Worm (Caenorhabditis elegans): ENCODE measurements around the gene ncx-1.

Gene ncx-1

DNA sequence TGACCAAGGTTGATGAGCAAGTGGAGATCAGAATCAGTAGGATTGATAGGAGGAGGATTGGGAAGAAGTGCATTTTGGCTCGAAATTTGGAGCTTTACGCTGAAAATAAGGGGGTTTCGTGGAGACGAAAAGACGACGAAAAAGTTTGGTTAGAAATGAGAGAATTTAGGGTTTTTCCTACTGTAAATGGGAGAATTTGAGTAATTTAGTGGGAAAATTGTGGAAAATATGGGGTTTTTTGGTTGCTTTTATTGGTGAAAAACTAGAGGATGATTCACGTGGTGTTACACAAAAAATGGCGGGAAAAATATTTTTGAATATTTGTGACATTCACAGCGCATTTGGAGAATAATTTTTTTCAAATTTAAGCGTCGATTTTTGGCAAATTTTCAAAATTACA, 25.6 kb downstream of the ncx-1 start, which contains the start of gene nlp-69:
nlp-69 (minus strand) TSS at position 101 of the 400 bp plus-strand sequence.
- TF ChIP-seq snpc-4 (tag; optimal IDR thresholded peaks at IDR 0.05) (no peak), drap-1 (GFP tag; optimal IDR thresholded peaks at IDR 0.05) (no peak), lin-32 (GFP tag; optimal IDR thresholded peaks at IDR 0.05) (no peak), zip-8 (tag; optimal IDR thresholded peaks at IDR 0.05) (no peak), ztf-11 (tag; optimal IDR thresholded peaks at IDR 0.05) (no peak), nhr-237 (tag; optimal IDR thresholded peaks at IDR 0.05) (no peak), lsy-2 (tag; optimal IDR thresholded peaks at IDR 0.05) (no peak), mab-5 (tag; optimal IDR thresholded peaks at IDR 0.05) (no peak), unc-39 (tag; optimal IDR thresholded peaks at IDR 0.05) (no peak), flh-1 (GFP tag; optimal IDR thresholded peaks at IDR 0.05) (no peak), lin-13 (tag; optimal IDR thresholded peaks at IDR 0.05) (no peak), sptf-1 (tag; optimal IDR thresholded peaks at IDR 0.05) (no peak), nhr-28 (tag; optimal IDR thresholded peaks at IDR 0.05) (no peak)

DNA sequence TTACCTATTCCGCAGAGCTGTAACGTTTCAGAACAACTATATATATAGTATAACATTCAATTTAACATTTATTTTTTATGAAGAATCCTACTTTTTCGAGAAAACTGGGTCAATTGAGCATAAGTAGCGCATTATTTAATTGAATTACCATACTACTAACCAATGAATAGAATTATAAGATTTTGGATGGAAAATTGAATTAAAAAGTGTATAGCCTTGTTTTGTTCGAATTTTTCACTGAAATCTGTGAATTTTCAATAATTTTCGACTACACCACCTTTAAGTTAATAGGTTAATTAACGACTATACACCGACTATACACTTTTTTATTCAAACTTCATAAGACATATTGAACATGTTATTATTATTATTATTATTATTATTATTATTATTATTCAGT, 26.5 kb downstream of the ncx-1 start:
- TF ChIP-seq ces-1 (GFP tag; optimal IDR thresholded peaks at IDR 0.05) = peak; percentile 69
- no peak for TF ChIP-seq M03D4.4 (tag; optimal IDR thresholded peaks at IDR 0.05)

- TF ChIP-seq sptf-1 (tag; optimal IDR thresholded peaks at IDR 0.05) (peak; percentile 20), ham-2 (GFP tag; optimal IDR thresholded peaks at IDR 0.05) (no peak)
Observed at ce11 chrV:20090698-20091313, 29.7 kb downstream of the ncx-1 start, which contains the start of the genes dcs-1 and sec-23. TSS of gene dcs-1 (minus strand) at chrV:20090743. TSS of gene sec-23 (plus strand) at chrV:20091263.

DNA sequence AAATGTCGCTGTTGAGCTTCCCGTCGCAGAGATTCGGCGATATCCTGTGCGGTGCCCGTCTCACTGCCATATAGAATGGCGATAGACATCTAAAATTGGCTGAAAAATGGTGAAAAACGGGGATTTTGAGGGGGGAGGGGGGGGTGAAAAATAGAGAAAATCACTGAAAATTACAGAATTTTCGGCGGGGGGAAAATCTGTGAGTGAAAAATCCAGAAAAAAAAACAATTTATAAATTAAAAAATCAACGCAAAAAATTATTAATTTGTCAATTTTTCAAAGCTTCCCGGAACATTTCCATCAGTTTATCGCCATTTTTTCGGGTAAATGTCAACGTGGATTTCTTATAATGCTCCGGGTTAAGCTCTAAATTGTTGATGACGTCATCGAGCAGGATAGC, 32.8 kb downstream of the ncx-1 start, which contains the start of gene fre-1:
fre-1 (minus strand) TSS at position 101 of the 400 bp plus-strand sequence.
- TF ChIP-seq elt-1 (tag; optimal IDR thresholded peaks at IDR 0.05; ENCODE audit: borderline replicate concordance, insufficient read depth) = no peak
- TF ChIP-seq lin-13 (tag; optimal IDR thresholded peaks at IDR 0.05) = no peak
- TF ChIP-seq sem-2 (GFP tag; optimal IDR thresholded peaks at IDR 0.05) = no peak
- no peak for TF ChIP-seq nhr-76 (tag; optimal IDR thresholded peaks at IDR 0.05)
- TF ChIP-seq zip-8 (tag; optimal IDR thresholded peaks at IDR 0.05) = peak; percentile 46
- TF ChIP-seq ceh-39 (tag; optimal IDR thresholded peaks at IDR 0.05) = no peak
- TF ChIP-seq elt-3 (tag; optimal IDR thresholded peaks at IDR 0.05) = no peak
- TF ChIP-seq mls-2 (tag; optimal IDR thresholded peaks at IDR 0.05) = no peak

DNA sequence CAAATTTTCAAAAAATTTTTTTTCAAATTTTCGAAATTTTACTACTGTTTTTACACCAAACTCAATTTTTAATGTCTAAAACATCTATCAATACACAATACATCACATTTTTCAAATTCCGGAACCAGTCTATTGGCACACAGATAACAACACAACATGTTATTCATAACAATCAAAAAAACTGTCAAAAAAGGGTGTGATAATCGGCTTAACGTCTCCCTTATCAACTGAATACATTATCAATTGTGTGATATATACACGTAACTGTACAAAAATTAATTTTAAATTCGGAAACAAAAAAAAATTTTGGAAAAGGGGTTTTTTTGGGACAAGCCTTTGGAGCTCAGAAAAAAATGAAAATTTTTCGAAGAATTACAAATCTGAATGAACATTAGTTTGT, 46.1 kb downstream of the ncx-1 start:
- TF ChIP-seq nhr-2 (tag; optimal IDR thresholded peaks at IDR 0.05) (no peak), nhr-12 (tag; optimal IDR thresholded peaks at IDR 0.05) (no peak), unc-39 (tag; optimal IDR thresholded peaks at IDR 0.05) (no peak), M03D4.4 (tag; optimal IDR thresholded peaks at IDR 0.05) (no peak), tbx-8 (GFP tag; optimal IDR thresholded peaks at IDR 0.05) (no peak), flh-1 (GFP tag; optimal IDR thresholded peaks at IDR 0.05) (no peak), nhr-237 (tag; optimal IDR thresholded peaks at IDR 0.05) (no peak), lsy-2 (tag; optimal IDR thresholded peaks at IDR 0.05) (no peak), ceh-43 (GFP tag; optimal IDR thresholded peaks at IDR 0.05) (no peak), unc-120 (tag; optimal IDR thresholded peaks at IDR 0.05; ENCODE audit: poor library complexity, severe bottlenecking) (no peak), elt-1 (tag; optimal IDR thresholded peaks at IDR 0.05; ENCODE audit: borderline replicate concordance, insufficient read depth) (no peak), ztf-11 (tag; optimal IDR thresholded peaks at IDR 0.05) (no peak), snpc-4 (tag; optimal IDR thresholded peaks at IDR 0.05) (no peak), sem-2 (GFP tag; optimal IDR thresholded peaks at IDR 0.05) (no peak), cnd-1 (tag; optimal IDR thresholded peaks at IDR 0.05) (no peak)

DNA sequence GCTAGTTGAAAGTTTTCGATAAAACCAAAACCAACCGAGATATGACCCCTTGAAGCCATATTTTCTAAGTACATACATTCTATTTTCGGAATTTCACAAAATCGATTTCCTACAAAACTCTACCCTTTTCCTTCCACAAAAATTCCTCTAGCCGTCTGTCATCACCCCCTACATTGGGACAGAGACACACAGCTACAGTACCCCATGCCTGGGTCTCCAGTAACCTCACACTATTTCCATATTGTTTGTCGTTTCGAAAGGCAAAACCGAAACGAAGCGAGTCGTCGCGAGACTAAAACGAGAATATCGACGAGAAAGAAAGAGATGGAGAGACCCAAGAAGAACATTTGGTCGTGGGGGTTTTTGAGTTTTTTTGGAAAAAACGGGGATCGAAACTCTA, 52.1 kb downstream of the ncx-1 start:
- no peak for TF ChIP-seq snpc-4 (tag; optimal IDR thresholded peaks at IDR 0.05)
- TF ChIP-seq nhr-2 (tag; optimal IDR thresholded peaks at IDR 0.05) = no peak
- TF ChIP-seq nhr-237 (tag; optimal IDR thresholded peaks at IDR 0.05) = no peak
- TF ChIP-seq flh-1 (GFP tag; optimal IDR thresholded peaks at IDR 0.05) = no peak
- TF ChIP-seq lsy-2 (tag; optimal IDR thresholded peaks at IDR 0.05) = peak; percentile 88
- TF ChIP-seq lin-32 (GFP tag; optimal IDR thresholded peaks at IDR 0.05) = no peak
- peak; percentile 40 for TF ChIP-seq pha-4 (tag; optimal IDR thresholded peaks at IDR 0.05)
- no peak for TF ChIP-seq cnd-1 (tag; optimal IDR thresholded peaks at IDR 0.05)

Measured in whole organism, mixed stage, embryonic.